Worm (Caenorhabditis elegans) whole organism, L4/young adult: Measurements from ENCODE around the gene srw-32.

Source experiments
- W03F9.2 ChIP-seq: fragments of 150-350 bp; optimal IDR thresholded peaks from 2 replicates; lab custom pipeline; 2014; ENCODE audit warnings: missing biosample characterization, missing genetic modification characterization
- dao-5 ChIP-seq: sonication (generic microtip); optimal IDR thresholded peaks from 2 replicates; lab custom pipeline; 2016; ENCODE audit warnings: missing genotype, missing genetic modification characterization, moderate library complexity, missing compliant biosample characterization
- him-1 ChIP-seq: sonication (generic microtip); optimal IDR thresholded peaks from 2 replicates; lab custom pipeline; 2016; ENCODE audit warnings: missing genotype, missing genetic modification reagents, missing genetic modification characterization, missing compliant biosample characterization

DNA sequence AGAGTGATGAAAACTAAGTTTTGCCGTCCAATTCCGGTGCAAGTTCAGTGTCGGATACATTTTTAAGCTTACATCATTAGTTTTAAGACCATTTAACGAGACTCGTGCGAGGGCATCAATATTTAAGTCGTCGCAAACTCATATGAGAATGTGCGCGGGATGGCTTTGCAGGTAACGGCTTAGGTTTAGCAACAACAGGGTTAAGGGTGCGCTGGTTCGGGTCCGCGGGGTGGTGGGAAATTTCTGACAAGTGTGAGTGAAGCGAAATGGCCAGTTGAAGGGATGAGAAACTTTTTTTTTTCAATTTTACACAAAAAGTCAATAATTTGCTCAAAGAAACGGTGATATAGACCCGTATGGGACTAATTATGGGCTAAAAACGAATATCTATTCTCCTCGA is 5.2 kb downstream of the srw-32 start:
- TF ChIP-seq dao-5 (tag; lab: Kevin White, UChicago) (no peak), W03F9.2 (tag; lab: Kevin White, UChicago) (no peak), him-1 (tag; lab: Kevin White, UChicago) (no peak)
